Worm (Caenorhabditis elegans) whole organism, early embryonic: ENCODE data around the gene sre-15.

Experiments used
- aly-1 ChIP-seq: sonication (generic microtip); optimal IDR thresholded peaks from 2 replicates; lab custom pipeline; 2016; ENCODE audit warnings: missing genetic modification characterization, missing compliant biosample characterization
- ama-1 ChIP-seq: fragments of 150-350 bp; optimal IDR thresholded peaks from 2 replicates; lab custom pipeline; 2014
- ceh-36 ChIP-seq: sonication (generic microtip); optimal IDR thresholded peaks from 2 replicates; lab custom pipeline; 2016; ENCODE audit warnings: missing genetic modification characterization, inconsistent platforms, missing compliant biosample characterization
- flt-1 ChIP-seq: fragments of 200-800 bp; sonication (Bioruptor generic); IDR thresholded peaks from 2 replicates; pipeline ENCODE4 v1.3.6; 2022; ENCODE audit warnings: missing genetic modification characterization, missing compliant biosample characterization
- hmbx-1 ChIP-seq: sonication (generic microtip); optimal IDR thresholded peaks from 2 replicates; lab custom pipeline; 2016; ENCODE audit warnings: mild to moderate bottlenecking, missing genetic modification characterization, missing compliant biosample characterization
- hnd-1 ChIP-seq: sonication (generic microtip); optimal IDR thresholded peaks from 2 replicates; lab custom pipeline; 2016; ENCODE audit warnings: missing genetic modification characterization, missing compliant biosample characterization
- scrt-1 ChIP-seq: fragments of 200-800 bp; sonication (Bioruptor generic); IDR thresholded peaks from 2 replicates; pipeline ENCODE4 v1.3.6; 2022; ENCODE audit warnings: missing genetic modification characterization, missing compliant biosample characterization
- tbx-11 ChIP-seq: fragments of 200-800 bp; sonication (Bioruptor generic); IDR thresholded peaks from 2 replicates; pipeline ENCODE4 v1.3.6; 2022; ENCODE audit warnings: missing genetic modification characterization, missing compliant biosample characterization

- TF ChIP-seq aly-1 (tag; lab: Kevin White, UChicago) (no peak), tbx-11 (GFP tag; lab: Robert Waterston, UW) (no peak), ama-1 (no peak), scrt-1 (GFP tag; lab: Robert Waterston, UW) (no peak), hnd-1 (tag; lab: Kevin White, UChicago) (no peak), ceh-36 (tag; lab: Kevin White, UChicago) (no peak), flt-1 (no peak), hmbx-1 (tag; lab: Kevin White, UChicago) (no peak)
These were observed 40.6 kb downstream of the sre-15 start for ce11 chrIV:12203968-12204367.
